Worm (Caenorhabditis elegans): ENCODE results near the gene fipr-10.

fipr-10 gene

ce11 chrV:9921288-9921687, 7.3 kb downstream of the fipr-10 start, which contains the start of gene ceh-75:
TSS of gene ceh-75 (plus strand) at chrV:9921337.
- no peak for TF ChIP-seq ztf-11 (tag; optimal IDR thresholded peaks at IDR 0.05)
- no peak for TF ChIP-seq unc-120 (tag; optimal IDR thresholded peaks at IDR 0.05; ENCODE audit: poor library complexity, severe bottlenecking)
- no peak for TF ChIP-seq mab-5 (tag; optimal IDR thresholded peaks at IDR 0.05)
- no peak for TF ChIP-seq ceh-39 (tag; optimal IDR thresholded peaks at IDR 0.05)
- TF ChIP-seq zip-8 (tag; optimal IDR thresholded peaks at IDR 0.05): no peak

DNA sequence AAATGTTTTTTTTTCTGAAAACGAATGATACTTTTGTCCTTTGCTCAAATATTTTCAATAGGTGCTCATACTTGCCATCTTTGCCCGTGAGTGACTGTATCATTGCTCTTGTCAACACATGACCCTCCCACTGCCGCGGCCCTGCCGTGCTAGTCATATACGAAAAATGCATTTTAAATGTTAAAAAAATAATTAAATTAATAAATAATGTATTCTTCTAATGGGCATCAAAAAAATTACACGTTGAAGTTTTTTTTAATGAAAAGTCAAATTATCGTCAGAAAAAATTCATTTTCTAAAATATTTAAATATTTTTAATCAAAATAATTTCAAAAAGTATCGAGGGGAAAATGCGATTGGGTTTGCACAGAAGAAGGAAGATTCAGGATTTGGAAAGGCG, 8.5 kb downstream of the fipr-10 start, which contains the start of gene C50H2.7:
TSS of gene C50H2.7 (plus strand) at position 301 of the 400 bp plus-strand sequence.
- TF ChIP-seq sem-2 (GFP tag; optimal IDR thresholded peaks at IDR 0.05) (no peak), ceh-39 (tag; optimal IDR thresholded peaks at IDR 0.05) (no peak)

DNA sequence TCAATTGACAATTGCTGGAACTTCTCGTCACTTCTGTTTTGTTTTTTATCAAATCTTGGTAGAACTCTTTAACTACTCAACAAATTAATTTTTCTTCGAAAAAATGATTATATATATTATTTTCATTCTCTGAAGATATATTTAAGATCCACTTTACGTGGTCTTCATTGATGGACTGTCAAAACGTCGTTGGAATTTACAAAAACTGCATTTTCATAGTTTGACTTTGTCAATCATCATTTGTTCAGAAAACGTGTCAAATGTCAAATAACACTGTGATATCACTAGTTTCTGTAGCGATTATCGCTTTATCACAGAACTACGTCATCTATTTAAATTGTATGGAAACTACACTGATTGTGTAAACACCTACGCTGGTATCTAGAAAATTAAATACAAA, 10.4 kb downstream of the fipr-10 start:
- no peak for TF ChIP-seq sem-2 (GFP tag; optimal IDR thresholded peaks at IDR 0.05)
- TF ChIP-seq snpc-4 (tag; optimal IDR thresholded peaks at IDR 0.05): no peak
- no peak for TF ChIP-seq lsy-2 (tag; optimal IDR thresholded peaks at IDR 0.05)
- no peak for TF ChIP-seq hlh-1 (tag; optimal IDR thresholded peaks at IDR 0.05)
- no peak for TF ChIP-seq ceh-83 (GFP tag; optimal IDR thresholded peaks at IDR 0.05)
- TF ChIP-seq nhr-2 (tag; optimal IDR thresholded peaks at IDR 0.05): no peak

DNA sequence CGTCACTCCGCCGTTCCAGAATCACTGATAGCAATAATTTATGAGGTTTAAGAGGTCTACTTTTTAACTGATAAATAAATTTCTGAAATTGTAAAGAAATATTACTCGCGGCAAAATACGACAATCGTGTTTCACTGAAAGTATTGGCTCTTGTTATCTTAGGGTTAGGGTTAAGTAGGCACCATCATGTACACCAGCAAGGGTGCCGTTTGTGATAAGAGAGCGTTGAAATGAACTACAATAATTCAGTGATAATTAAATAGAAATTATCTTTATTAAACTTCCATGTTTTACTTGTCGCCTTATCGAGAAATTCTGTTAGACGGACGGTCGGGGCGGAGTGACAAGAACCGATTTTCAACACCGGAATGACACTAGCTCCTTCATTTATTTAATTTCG, 11.7 kb downstream of the fipr-10 start:
- TF ChIP-seq sem-2 (GFP tag; optimal IDR thresholded peaks at IDR 0.05): no peak

- TF ChIP-seq pha-4 (tag; optimal IDR thresholded peaks at IDR 0.05) (no peak), nhr-12 (tag; optimal IDR thresholded peaks at IDR 0.05) (no peak), nhr-237 (tag; optimal IDR thresholded peaks at IDR 0.05) (no peak), ces-1 (GFP tag; optimal IDR thresholded peaks at IDR 0.05) (no peak), ceh-39 (tag; optimal IDR thresholded peaks at IDR 0.05) (no peak), blmp-1 (tag; optimal IDR thresholded peaks at IDR 0.05) (no peak), mls-2 (tag; optimal IDR thresholded peaks at IDR 0.05) (no peak), sem-2 (GFP tag; optimal IDR thresholded peaks at IDR 0.05) (no peak), ztf-11 (tag; optimal IDR thresholded peaks at IDR 0.05) (no peak), cnd-1 (tag; optimal IDR thresholded peaks at IDR 0.05) (no peak), nhr-2 (tag; optimal IDR thresholded peaks at IDR 0.05) (no peak), ham-2 (GFP tag; optimal IDR thresholded peaks at IDR 0.05) (no peak), sptf-1 (tag; optimal IDR thresholded peaks at IDR 0.05) (no peak), unc-62 (GFP tag; optimal IDR thresholded peaks at IDR 0.05) (no peak), tbx-8 (GFP tag; optimal IDR thresholded peaks at IDR 0.05) (no peak), flh-1 (GFP tag; optimal IDR thresholded peaks at IDR 0.05) (no peak), mab-5 (tag; optimal IDR thresholded peaks at IDR 0.05) (no peak)
Observed at ce11 chrV:9926240-9926639, 12.3 kb downstream of the fipr-10 start, which contains the start of gene C50H2.13. TSS of gene C50H2.13 (plus strand) at chrV:9926540.

DNA sequence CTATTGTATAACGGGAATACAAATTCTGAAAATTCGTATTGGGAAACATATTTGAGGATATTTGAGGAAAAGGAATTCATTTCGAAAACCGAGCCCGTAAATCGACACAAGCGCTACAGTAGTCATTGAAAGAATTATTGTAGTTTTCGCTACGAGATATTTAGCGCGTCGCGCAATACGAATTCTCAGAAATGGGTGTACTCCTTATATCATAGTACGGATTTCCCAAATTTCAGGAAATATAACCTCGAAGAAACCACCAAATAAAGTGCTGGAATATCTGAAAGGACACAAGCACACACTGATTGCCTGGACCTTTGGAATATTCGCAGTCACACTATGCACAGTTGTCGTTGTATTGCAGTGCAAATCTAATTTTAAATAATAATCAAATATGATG, 13.4 kb downstream of the fipr-10 start:
- no peak for TF ChIP-seq mep-1 (tag; optimal IDR thresholded peaks at IDR 0.05)
- TF ChIP-seq nhr-2 (tag; optimal IDR thresholded peaks at IDR 0.05): no peak
- no peak for TF ChIP-seq unc-39 (tag; optimal IDR thresholded peaks at IDR 0.05)
- no peak for TF ChIP-seq unc-120 (tag; optimal IDR thresholded peaks at IDR 0.05; ENCODE audit: poor library complexity, severe bottlenecking)
- no peak for TF ChIP-seq blmp-1 (tag; optimal IDR thresholded peaks at IDR 0.05)
- no peak for TF ChIP-seq mls-2 (tag; optimal IDR thresholded peaks at IDR 0.05)
- TF ChIP-seq ceh-39 (tag; optimal IDR thresholded peaks at IDR 0.05): no peak
- TF ChIP-seq ham-2 (GFP tag; optimal IDR thresholded peaks at IDR 0.05): no peak
- TF ChIP-seq unc-62 (GFP tag; optimal IDR thresholded peaks at IDR 0.05): no peak
- TF ChIP-seq snpc-4 (tag; optimal IDR thresholded peaks at IDR 0.05): no peak
- no peak for TF ChIP-seq elt-1 (tag; optimal IDR thresholded peaks at IDR 0.05; ENCODE audit: borderline replicate concordance, insufficient read depth)
- TF ChIP-seq nhr-237 (tag; optimal IDR thresholded peaks at IDR 0.05): no peak
- TF ChIP-seq zip-8 (tag; optimal IDR thresholded peaks at IDR 0.05): no peak
- TF ChIP-seq flh-1 (GFP tag; optimal IDR thresholded peaks at IDR 0.05): no peak
- TF ChIP-seq nhr-12 (tag; optimal IDR thresholded peaks at IDR 0.05): no peak
- no peak for TF ChIP-seq elt-3 (tag; optimal IDR thresholded peaks at IDR 0.05)
- TF ChIP-seq cnd-1 (tag; optimal IDR thresholded peaks at IDR 0.05): no peak
- TF ChIP-seq bed-3 (GFP tag; optimal IDR thresholded peaks at IDR 0.05): no peak

ce11 chrV:9927954-9928353, 14.0 kb downstream of the fipr-10 start:
- TF ChIP-seq nhr-237 (tag; optimal IDR thresholded peaks at IDR 0.05): no peak
- no peak for TF ChIP-seq snpc-4 (tag; optimal IDR thresholded peaks at IDR 0.05)
- no peak for TF ChIP-seq ceh-39 (tag; optimal IDR thresholded peaks at IDR 0.05)
- TF ChIP-seq ceh-43 (GFP tag; optimal IDR thresholded peaks at IDR 0.05): no peak
- TF ChIP-seq ham-2 (GFP tag; optimal IDR thresholded peaks at IDR 0.05): no peak
